Fruit fly (Drosophila melanogaster): ENCODE results near the gene CG14879.
A peak's percentile ranks its signal among the peaks of the same experiment; 100 is the strongest.

The CG14879 gene

dm6 chr3R:16349111-16349655, at the start of gene CG14879, which contains the start of gene Manf:
Gene CG14879 (minus strand): TSS chr3R:16349226.
Gene Manf (plus strand): TSS chr3R:16349404.
- TF ChIP-seq CG15710 (tag; optimal IDR thresholded peaks at IDR 0.05): no peak
- TF ChIP-seq CG12605 (GFP tag; IDR thresholded peaks at IDR 0.05): no peak
- no peak for TF ChIP-seq CG8301 (tag; optimal IDR thresholded peaks at IDR 0.05)
- TF ChIP-seq Ets98B (GFP tag; IDR thresholded peaks at IDR 0.05): 0 out of 2 replicates have a peak, but pooled peaks have one; percentile 6
- TF ChIP-seq CG32121 (GFP tag; IDR thresholded peaks at IDR 0.05): no peak
- peak; percentile 24; the same call in 1 of the 3 replicates for TF ChIP-seq CG4496 (GFP tag; IDR thresholded peaks at IDR 0.05)
- TF ChIP-seq CG17806 (tag; optimal IDR thresholded peaks at IDR 0.05): no peak

dm6 chr3R:16396565-16396964, 47.5 kb upstream of the CG14879 start:
- no peak for TF ChIP-seq CG10348 (GFP tag; IDR thresholded peaks at IDR 0.05)
- TF ChIP-seq CG4496 (GFP tag; IDR thresholded peaks at IDR 0.05): no peak
- no peak for TF ChIP-seq CG32121 (GFP tag; IDR thresholded peaks at IDR 0.05)
- no peak for TF ChIP-seq EcR (GFP tag; optimal IDR thresholded peaks at IDR 0.05)
- no peak for TF ChIP-seq CG12605 (GFP tag; IDR thresholded peaks at IDR 0.05)
- TF ChIP-seq Ets98B (GFP tag; IDR thresholded peaks at IDR 0.05): no peak

dm6 chr3R:16395448-16395847, 46.4 kb upstream of the CG14879 start:
- TF ChIP-seq CG4496 (GFP tag; IDR thresholded peaks at IDR 0.05): no peak
- no peak for TF ChIP-seq CG13204 (GFP tag; optimal IDR thresholded peaks at IDR 0.05)
- TF ChIP-seq CG14655 (GFP tag; optimal IDR thresholded peaks at IDR 0.05): no peak
- no peak for TF ChIP-seq Pif1A (GFP tag; optimal IDR thresholded peaks at IDR 0.05)
- no peak for TF ChIP-seq rn (GFP tag; IDR thresholded peaks at IDR 0.05)
- no peak for TF ChIP-seq gl (tag; optimal IDR thresholded peaks at IDR 0.05)
- TF ChIP-seq EcR (GFP tag; optimal IDR thresholded peaks at IDR 0.05): no peak
- TF ChIP-seq CG9948 (tag; optimal IDR thresholded peaks at IDR 0.05): no peak
- TF ChIP-seq D1 (tag; optimal IDR thresholded peaks at IDR 0.05): no peak
- no peak for TF ChIP-seq CG34367 (tag; optimal IDR thresholded peaks at IDR 0.05)
- no peak for TF ChIP-seq CG8159 (tag; optimal IDR thresholded peaks at IDR 0.05)
- TF ChIP-seq CG10348 (GFP tag; IDR thresholded peaks at IDR 0.05): no peak

dm6 chr3R:16394531-16394930, 45.5 kb upstream of the CG14879 start:
- TF ChIP-seq fd96Ca (GFP tag; IDR thresholded peaks at IDR 0.05) (no peak), CG13204 (GFP tag; optimal IDR thresholded peaks at IDR 0.05) (no peak), CG15710 (tag; optimal IDR thresholded peaks at IDR 0.05) (no peak), Ets98B (GFP tag; IDR thresholded peaks at IDR 0.05) (no peak), CG8301 (tag; optimal IDR thresholded peaks at IDR 0.05) (no peak), EcR (GFP tag; optimal IDR thresholded peaks at IDR 0.05) (no peak), Pif1B (GFP tag; optimal IDR thresholded peaks at IDR 0.05) (no peak), D1 (tag; optimal IDR thresholded peaks at IDR 0.05) (no peak)

- TF ChIP-seq Snoo (tag; optimal IDR thresholded peaks at IDR 0.05) (no peak), CG15710 (tag; optimal IDR thresholded peaks at IDR 0.05) (no peak), D1 (tag; optimal IDR thresholded peaks at IDR 0.05) (no peak), Pif1A (GFP tag; optimal IDR thresholded peaks at IDR 0.05) (no peak), fd96Ca (GFP tag; IDR thresholded peaks at IDR 0.05) (no peak), CG12605 (GFP tag; IDR thresholded peaks at IDR 0.05) (no peak), CG32121 (GFP tag; IDR thresholded peaks at IDR 0.05) (no peak), EcR (GFP tag; optimal IDR thresholded peaks at IDR 0.05) (no peak)
These were observed 40.1 kb upstream of the CG14879 start for dm6 chr3R:16389117-16389516.

dm6 chr3R:16387039-16387438, 38.0 kb upstream of the CG14879 start:
- TF ChIP-seq Ets98B (GFP tag; IDR thresholded peaks at IDR 0.05) (no peak), Snoo (tag; optimal IDR thresholded peaks at IDR 0.05) (no peak), CG17806 (tag; optimal IDR thresholded peaks at IDR 0.05) (no peak), gl (tag; optimal IDR thresholded peaks at IDR 0.05) (no peak), CG4496 (GFP tag; IDR thresholded peaks at IDR 0.05) (no peak), Pif1B (GFP tag; optimal IDR thresholded peaks at IDR 0.05) (no peak), D1 (tag; optimal IDR thresholded peaks at IDR 0.05) (no peak), CG8301 (tag; optimal IDR thresholded peaks at IDR 0.05) (no peak), CG10348 (GFP tag; IDR thresholded peaks at IDR 0.05) (no peak), rn (GFP tag; IDR thresholded peaks at IDR 0.05) (no peak), EcR (GFP tag; optimal IDR thresholded peaks at IDR 0.05) (no peak), CG8159 (tag; optimal IDR thresholded peaks at IDR 0.05) (no peak), CG13204 (GFP tag; optimal IDR thresholded peaks at IDR 0.05) (no peak), fd96Ca (GFP tag; IDR thresholded peaks at IDR 0.05) (no peak), CG34367 (tag; optimal IDR thresholded peaks at IDR 0.05) (no peak), CG32121 (GFP tag; IDR thresholded peaks at IDR 0.05) (no peak)

dm6 chr3R:16385586-16385985, 36.6 kb upstream of the CG14879 start:
- no peak for TF ChIP-seq CG32121 (GFP tag; IDR thresholded peaks at IDR 0.05)
- no peak for TF ChIP-seq CG15710 (tag; optimal IDR thresholded peaks at IDR 0.05)
- TF ChIP-seq CG13204 (GFP tag; optimal IDR thresholded peaks at IDR 0.05): no peak
- no peak for TF ChIP-seq Ets98B (GFP tag; IDR thresholded peaks at IDR 0.05)
- no peak for TF ChIP-seq D1 (tag; optimal IDR thresholded peaks at IDR 0.05)
- TF ChIP-seq gl (tag; optimal IDR thresholded peaks at IDR 0.05): no peak
- TF ChIP-seq EcR (GFP tag; optimal IDR thresholded peaks at IDR 0.05): no peak
- no peak for TF ChIP-seq Pif1A (GFP tag; optimal IDR thresholded peaks at IDR 0.05)
- TF ChIP-seq CG12605 (GFP tag; IDR thresholded peaks at IDR 0.05): no peak
- no peak for TF ChIP-seq CG8159 (tag; optimal IDR thresholded peaks at IDR 0.05)
- TF ChIP-seq CG10348 (GFP tag; IDR thresholded peaks at IDR 0.05): no peak
